Fruit fly (Drosophila melanogaster): ENCODE data around the gene Mrp4.

Mrp4 gene

DNA sequence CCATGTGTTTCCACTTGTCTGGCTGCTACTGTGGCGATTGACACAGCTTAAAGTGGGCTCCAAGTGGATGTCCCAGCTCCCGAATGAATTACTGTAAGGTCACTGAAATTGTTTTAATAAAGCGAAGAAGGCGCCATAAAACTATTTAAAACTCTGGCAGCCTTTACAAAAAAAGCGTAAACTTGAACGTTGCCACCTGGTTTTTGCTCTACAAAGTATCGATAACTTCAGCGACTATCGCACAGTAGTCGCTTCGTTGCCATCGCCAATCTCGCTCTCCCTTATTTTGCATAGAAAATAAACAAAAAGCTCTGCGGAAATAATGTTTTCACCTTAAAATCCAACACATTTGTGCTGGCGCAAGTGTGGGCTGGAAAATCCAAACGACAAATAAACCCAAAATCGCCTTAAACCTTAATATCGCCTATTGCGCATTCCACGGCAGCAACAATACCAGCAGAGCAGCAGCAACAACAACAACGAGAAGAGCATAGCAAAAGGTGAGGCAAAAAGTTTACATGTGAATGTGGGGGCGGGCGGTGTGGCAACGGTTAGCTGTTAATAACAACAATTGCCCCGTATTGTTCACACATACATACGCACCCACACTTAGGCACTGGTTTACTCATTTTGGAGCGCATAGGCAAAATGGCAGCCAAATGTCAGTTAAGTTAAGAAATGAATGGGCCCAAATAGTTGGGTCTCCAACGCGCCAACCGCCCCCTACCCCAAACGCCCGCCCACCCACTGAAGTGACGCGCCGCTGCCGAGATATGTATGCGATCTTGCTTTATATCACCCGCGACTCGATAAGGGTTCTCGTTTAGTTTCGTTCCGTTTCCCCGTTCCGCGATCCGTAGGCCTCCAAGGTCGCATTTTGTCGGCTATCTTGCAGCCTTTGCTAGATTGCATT, 12.5 kb downstream of the Mrp4 start, which contains the start of gene wkd (continued):
- peak; percentile 86 for TF ChIP-seq Doc3 (GFP tag; IDR thresholded peaks at IDR 0.05; ENCODE audit: partially characterized antibody)
- peak; percentile 63 for TF ChIP-seq Ets97D (GFP tag; optimal IDR thresholded peaks at IDR 0.05)
- TF ChIP-seq CG3847 (GFP tag; IDR thresholded peaks at IDR 0.05): peak; percentile 73
- TF ChIP-seq Dp (GFP tag; optimal IDR thresholded peaks at IDR 0.05): peak; percentile 90
- peak; percentile 13 for TF ChIP-seq mam (GFP tag; optimal IDR thresholded peaks at IDR 0.05)
- peak; percentile 32 for TF ChIP-seq CG15514 (GFP tag; optimal IDR thresholded peaks at IDR 0.05)
- peak; percentile 97 for TF ChIP-seq Sry-δ (GFP tag; optimal IDR thresholded peaks at IDR 0.05)
- TF ChIP-seq GATAe (GFP tag; conservative IDR thresholded peaks at IDR 0.05): peak; percentile 29; the same call in 1 of the 2 replicates
- TF ChIP-seq sc (optimal IDR thresholded peaks at IDR 0.05): no peak
- TF ChIP-seq sc (GFP tag; optimal IDR thresholded peaks at IDR 0.05): no peak
- TF ChIP-seq CG10267 (tag; optimal IDR thresholded peaks at IDR 0.05): no peak
- peak; percentile 55 for TF ChIP-seq sug (tag; optimal IDR thresholded peaks at IDR 0.05)
- TF ChIP-seq CG33213 (GFP tag; optimal IDR thresholded peaks at IDR 0.05): peak; percentile 67
- TF ChIP-seq Dfd (GFP tag; optimal IDR thresholded peaks at IDR 0.05): no peak
- no peak for TF ChIP-seq cad (GFP tag; optimal IDR thresholded peaks at IDR 0.05)
- no peak for TF ChIP-seq da (GFP tag; optimal IDR thresholded peaks at IDR 0.05)
- TF ChIP-seq CG9817 (tag; optimal IDR thresholded peaks at IDR 0.05): no peak
- TF ChIP-seq gfzf (GFP tag; optimal IDR thresholded peaks at IDR 0.05): peak; percentile 25
- peak; percentile 13 for TF ChIP-seq Hmr (GFP tag; optimal IDR thresholded peaks at IDR 0.05)
- TF ChIP-seq Adf1 (GFP tag; IDR thresholded peaks at IDR 0.05): peak; percentile 49; the same call in 1 of the 2 replicates
- TF ChIP-seq HLH4C (GFP tag; IDR thresholded peaks at IDR 0.05; ENCODE audit: partially characterized antibody): peak; percentile 78
- peak; percentile 81 for TF ChIP-seq sna (GFP tag; IDR thresholded peaks at IDR 0.05; ENCODE audit: partially characterized antibody)
- TF ChIP-seq sr (GFP tag; IDR thresholded peaks at IDR 0.05): peak; percentile 69; the same call in 2 of the 3 replicates
- peak; percentile 67; the same call in 2 of the 3 replicates for TF ChIP-seq Aef1 (GFP tag; IDR thresholded peaks at IDR 0.05)
- peak; percentile 72 for TF ChIP-seq zen2 (GFP tag; IDR thresholded peaks at IDR 0.05; ENCODE audit: partially characterized antibody)
- peak; percentile 4 for TF ChIP-seq CG7987 (GFP tag; optimal IDR thresholded peaks at IDR 0.05)
- TF ChIP-seq dimm (GFP tag; IDR thresholded peaks at IDR 0.05): no peak
- TF ChIP-seq CG4328 (GFP tag; optimal IDR thresholded peaks at IDR 0.05): no peak
- peak; percentile 23 for TF ChIP-seq Mad (GFP tag; optimal IDR thresholded peaks at IDR 0.05)
- TF ChIP-seq bbx (GFP tag; IDR thresholded peaks at IDR 0.05; ENCODE audit: partially characterized antibody): peak; percentile 87
- TF ChIP-seq ase (GFP tag; IDR thresholded peaks at IDR 0.05): no peak
- peak; percentile 30 for TF ChIP-seq exex (tag; optimal IDR thresholded peaks at IDR 0.05)
- TF ChIP-seq MESR4 (GFP tag; optimal IDR thresholded peaks at IDR 0.05): peak; percentile 77
- TF ChIP-seq Bdp1 (GFP tag; optimal IDR thresholded peaks at IDR 0.05): no peak
- peak; percentile 57; the same call in 1 of the 2 replicates for TF ChIP-seq CG9932 (GFP tag; IDR thresholded peaks at IDR 0.05)
- TF ChIP-seq row (GFP tag; IDR thresholded peaks at IDR 0.05): 0 out of 3 replicates have a peak, but pooled peaks have one; percentile 20
- peak; percentile 93 for TF ChIP-seq E2f2 (GFP tag; IDR thresholded peaks at IDR 0.05)
- TF ChIP-seq lbe (GFP tag; optimal IDR thresholded peaks at IDR 0.05): no peak
- peak in 1 of 2 experiments; percentile 23 for TF ChIP-seq Hr78 (GFP tag; optimal IDR thresholded peaks at IDR 0.05)
- TF ChIP-seq kni (GFP tag; optimal IDR thresholded peaks at IDR 0.05): peak; percentile 40
- peak; percentile 19 for TF ChIP-seq CG30403 (GFP tag; optimal IDR thresholded peaks at IDR 0.05)
- no peak for TF ChIP-seq Dek (tag; optimal IDR thresholded peaks at IDR 0.05)
- TF ChIP-seq Med (GFP tag): peak; percentile 82
- TF ChIP-seq trh (GFP tag; optimal IDR thresholded peaks at IDR 0.05): no peak
- TF ChIP-seq Abd-B (GFP tag; optimal IDR thresholded peaks at IDR 0.05): peak; percentile 15
- peak; percentile 86 for TF ChIP-seq Scr (GFP tag; IDR thresholded peaks at IDR 0.05; ENCODE audit: partially characterized antibody)
- peak; percentile 41 for TF ChIP-seq HmgZ (tag; optimal IDR thresholded peaks at IDR 0.05)
- peak; percentile 66 for TF ChIP-seq HmgD (GFP tag; optimal IDR thresholded peaks at IDR 0.05)
